Fruit fly (Drosophila melanogaster): ENCODE measurements around the gene CG4455.

CG4455 gene

dm6 chr2L:16325515-16326257 is 27.0 kb upstream of the CG4455 start, which contains the start of gene cact:
Gene cact (minus strand): TSS chr2L:16326207.
- TF ChIP-seq CTCF (optimal IDR thresholded peaks at IDR 0.05) (no peak), CG8478 (optimal IDR thresholded peaks at IDR 0.05) (no peak)

- TF ChIP-seq CG8478 (optimal IDR thresholded peaks at IDR 0.05) (no peak), CTCF (optimal IDR thresholded peaks at IDR 0.05) (no peak)
Measured at dm6 chr2L:16326892-16327291, 25.8 kb upstream of the CG4455 start, which contains the start of gene CG4278. Gene CG4278 (plus strand): TSS chr2L:16327069.

dm6 chr2L:16329102-16329520 is 23.6 kb upstream of the CG4455 start, which contains the start of gene mRpL4:
Gene mRpL4 (minus strand): TSS chr2L:16329132.
- TF ChIP-seq CTCF (optimal IDR thresholded peaks at IDR 0.05): peak in 1 of 2 experiments; percentile 19
- TF ChIP-seq CG8478 (optimal IDR thresholded peaks at IDR 0.05): no peak

dm6 chr2L:16329625-16330024 is 23.1 kb upstream of the CG4455 start, which contains the start of gene CG4440:
Gene CG4440 (plus strand): TSS chr2L:16329925.
- TF ChIP-seq CTCF (optimal IDR thresholded peaks at IDR 0.05): no peak

dm6 chr2L:16337785-16338184 is 14.9 kb upstream of the CG4455 start, which contains the start of gene CG31817:
Gene CG31817 (minus strand): TSS chr2L:16337885.
- no peak for TF ChIP-seq CG8478 (optimal IDR thresholded peaks at IDR 0.05)
- no peak for TF ChIP-seq CTCF (optimal IDR thresholded peaks at IDR 0.05)

- TF ChIP-seq CG8478 (optimal IDR thresholded peaks at IDR 0.05): no peak
- TF ChIP-seq CTCF (optimal IDR thresholded peaks at IDR 0.05): no peak
Measured at dm6 chr2L:16340268-16340667, 12.5 kb upstream of the CG4455 start, which contains the start of gene CG42266. Gene CG42266 (minus strand): TSS chr2L:16340368.

dm6 chr2L:16342224-16342623 is 10.5 kb upstream of the CG4455 start, which contains the start of gene CG44405:
Gene CG44405 (minus strand): TSS chr2L:16342324.
- TF ChIP-seq CTCF (optimal IDR thresholded peaks at IDR 0.05) (no peak), CG8478 (optimal IDR thresholded peaks at IDR 0.05) (no peak)

- peak; percentile 71 to 75 for TF ChIP-seq CTCF (optimal IDR thresholded peaks at IDR 0.05)
- TF ChIP-seq CG8478 (optimal IDR thresholded peaks at IDR 0.05): no peak
Measured at dm6 chr2L:16350160-16350633, 2.5 kb upstream of the CG4455 start.

- TF ChIP-seq CTCF (optimal IDR thresholded peaks at IDR 0.05): peak in 1 of 2 experiments; percentile 0
- no peak for TF ChIP-seq CG8478 (optimal IDR thresholded peaks at IDR 0.05)
Measured at dm6 chr2L:16350742-16351568, 1.8 kb upstream of the CG4455 start.

- TF ChIP-seq CG8478 (optimal IDR thresholded peaks at IDR 0.05) (no peak), CTCF (optimal IDR thresholded peaks at IDR 0.05) (no peak)
Measured at dm6 chr2L:16351805-16352584, 739 bp upstream of the CG4455 start.

- no peak for TF ChIP-seq CTCF (optimal IDR thresholded peaks at IDR 0.05)
- TF ChIP-seq CG8478 (optimal IDR thresholded peaks at IDR 0.05): no peak
Measured at dm6 chr2L:16353765-16354164, 1.0 kb downstream of the CG4455 start.

- TF ChIP-seq CTCF (optimal IDR thresholded peaks at IDR 0.05): no peak
- no peak for TF ChIP-seq CG8478 (optimal IDR thresholded peaks at IDR 0.05)
Measured at dm6 chr2L:16356249-16357025, 3.7 kb downstream of the CG4455 start, which contains the start of gene CaBP1. Gene CaBP1 (minus strand): TSS chr2L:16356735.

- TF ChIP-seq CG8478 (optimal IDR thresholded peaks at IDR 0.05) (no peak), CTCF (optimal IDR thresholded peaks at IDR 0.05) (no peak)
Measured at dm6 chr2L:16357865-16358264, 5.1 kb downstream of the CG4455 start.

dm6 chr2L:16365603-16366002 is 12.9 kb downstream of the CG4455 start, which contains the start of gene jhamt:
Gene jhamt (plus strand): TSS chr2L:16365903.
- TF ChIP-seq CTCF (optimal IDR thresholded peaks at IDR 0.05) (no peak), CG8478 (optimal IDR thresholded peaks at IDR 0.05) (no peak)
